Worm (Caenorhabditis elegans) whole organism, L3 larva: ENCODE results near the gene snn-1.

Experiments used
- R02D3.7 ChIP-seq: fragments of 150-350 bp; optimal IDR thresholded peaks from 2 replicates; lab custom pipeline; 2014; ENCODE audit warnings: missing biosample characterization, missing genetic modification characterization
- ama-1 ChIP-seq: fragments of 150-350 bp; optimal IDR thresholded peaks from 2 replicates; lab custom pipeline; 2018
- elt-3 ChIP-seq, 3 experiments: fragments of 150-350 bp in 1 of 3; sonication (generic microtip) in 2 of 3; optimal IDR thresholded peaks; 2 replicates in 2 of 3; 4 replicates in 1 of 3; lab custom pipeline; 2014 to 2017; ENCODE audit warnings: missing biosample characterization in 3 of 3, missing genetic modification characterization in 3 of 3
- fkh-10 ChIP-seq: sonication (generic microtip); optimal IDR thresholded peaks from 2 replicates; lab custom pipeline; 2017; ENCODE audit warnings: missing biosample characterization, missing genetic modification reagents, missing genetic modification characterization
- mdl-1 ChIP-seq: fragments of 150-350 bp; optimal IDR thresholded peaks from 2 replicates; lab custom pipeline; 2014; ENCODE audit warnings: missing biosample characterization, missing genetic modification characterization
- nhr-25 ChIP-seq: sonication (generic microtip); optimal IDR thresholded peaks from 2 replicates; lab custom pipeline; 2017; ENCODE audit warnings: missing biosample characterization, missing genetic modification characterization
- nhr-77 ChIP-seq: fragments of 150-350 bp; optimal IDR thresholded peaks from 2 replicates; lab custom pipeline; 2014; ENCODE audit warnings: missing biosample characterization, missing genetic modification characterization
- pha-4 ChIP-seq: fragments of 150-350 bp; optimal IDR thresholded peaks from 2 replicates; lab custom pipeline; 2014; ENCODE audit warnings: missing biosample characterization, missing genetic modification reagents, missing genetic modification characterization
- zag-1 ChIP-seq: fragments of 150-350 bp; optimal IDR thresholded peaks from 2 replicates; lab custom pipeline; 2014; ENCODE audit warnings: missing biosample characterization, missing genetic modification characterization
- ztf-11 ChIP-seq: fragments of 150-350 bp; optimal IDR thresholded peaks from 2 replicates; lab custom pipeline; 2014; ENCODE audit warnings: missing biosample characterization, missing genetic modification characterization

DNA sequence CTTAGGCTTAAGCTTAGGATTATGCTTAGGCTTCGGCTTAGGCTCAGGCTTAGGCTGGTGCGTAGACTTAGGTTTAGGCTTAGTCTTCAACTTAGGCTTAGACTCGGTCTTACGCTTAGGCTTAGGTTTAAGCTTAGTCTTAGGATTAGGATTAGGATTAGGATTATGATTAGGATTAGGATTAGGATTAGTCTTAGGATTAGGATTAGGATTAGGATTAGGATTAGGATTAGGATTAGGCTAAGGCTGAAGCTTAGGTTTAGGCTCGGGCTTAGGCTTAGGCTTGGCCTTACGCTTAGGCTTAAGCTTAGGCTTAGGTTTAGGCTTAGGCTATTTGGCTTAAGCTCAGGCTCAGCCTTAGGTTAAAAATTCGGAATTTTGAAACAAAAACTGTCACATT is 29.8 kb downstream of the snn-1 start:
- TF ChIP-seq zag-1 (tag; lab: Kevin White, UChicago) (no peak), mdl-1 (tag; lab: Kevin White, UChicago) (no peak), pha-4 (tag; lab: Kevin White, UChicago) (no peak), ztf-11 (no peak), nhr-77 (tag; lab: Kevin White, UChicago) (no peak), elt-3 (tag; optimal IDR thresholded peaks at IDR 0.05; lab: Kevin White, UChicago) (no peak), ama-1 (no peak), fkh-10 (GFP tag; lab: Kevin White, UChicago) (no peak), nhr-25 (tag; lab: Kevin White, UChicago) (no peak), R02D3.7 (tag; lab: Kevin White, UChicago) (no peak)
